Fruit fly (Drosophila melanogaster): ENCODE results near the gene CG9676.

CG9676 gene

dm6 chrX:16745942-16746341 is 46.0 kb upstream of the CG9676 start:
- TF ChIP-seq GATAd (GFP tag; optimal IDR thresholded peaks at IDR 0.05) (no peak), Dfd (GFP tag; optimal IDR thresholded peaks at IDR 0.05) (no peak), sv (GFP tag; optimal IDR thresholded peaks at IDR 0.05) (no peak)

dm6 chrX:16744345-16744744 is 44.4 kb upstream of the CG9676 start:
- TF ChIP-seq Dif (GFP tag; optimal IDR thresholded peaks at IDR 0.05; ENCODE audit: partially characterized antibody) (peak; percentile 54), sv (GFP tag; optimal IDR thresholded peaks at IDR 0.05) (no peak), Hnf4 (GFP tag; optimal IDR thresholded peaks at IDR 0.05) (no peak), Jra (GFP tag; optimal IDR thresholded peaks at IDR 0.05) (no peak), Myc (optimal IDR thresholded peaks at IDR 0.05) (peak; percentile 20), Vsx2 (GFP tag; optimal IDR thresholded peaks at IDR 0.05; ENCODE audit: partially characterized antibody) (peak; percentile 26)

dm6 chrX:16742547-16742946 is 42.6 kb upstream of the CG9676 start, which contains the start of gene Twdlalpha:
Gene Twdlalpha, plus strand, starts transcription at chrX:16742847.
- no peak for TF ChIP-seq Jra (GFP tag; optimal IDR thresholded peaks at IDR 0.05)
- TF ChIP-seq pan (optimal IDR thresholded peaks at IDR 0.05) = no peak
- no peak for TF ChIP-seq brk (GFP tag; optimal IDR thresholded peaks at IDR 0.05)
- TF ChIP-seq Hnf4 (GFP tag; optimal IDR thresholded peaks at IDR 0.05) = no peak
- TF ChIP-seq Hr83 (GFP tag; optimal IDR thresholded peaks at IDR 0.05; ENCODE audit: poor library complexity, severe bottlenecking) = no peak
- TF ChIP-seq ey (GFP tag; optimal IDR thresholded peaks at IDR 0.05) = no peak
- no peak for TF ChIP-seq Sp1 (GFP tag; optimal IDR thresholded peaks at IDR 0.05)
- TF ChIP-seq sv (GFP tag; optimal IDR thresholded peaks at IDR 0.05) = no peak
- no peak for TF ChIP-seq dmrt93B (GFP tag; optimal IDR thresholded peaks at IDR 0.05)
- no peak for TF ChIP-seq Abd-B (GFP tag; optimal IDR thresholded peaks at IDR 0.05)
- TF ChIP-seq N (GFP tag; optimal IDR thresholded peaks at IDR 0.05) = no peak
- TF ChIP-seq CrebA (GFP tag; optimal IDR thresholded peaks at IDR 0.05; ENCODE audit: borderline replicate concordance) = no peak
- TF ChIP-seq Mio (GFP tag; optimal IDR thresholded peaks at IDR 0.05) = no peak
- no peak for TF ChIP-seq h (GFP tag; optimal IDR thresholded peaks at IDR 0.05)
- no peak for TF ChIP-seq Vsx2 (GFP tag; optimal IDR thresholded peaks at IDR 0.05; ENCODE audit: partially characterized antibody)
- TF ChIP-seq Dif (GFP tag; optimal IDR thresholded peaks at IDR 0.05; ENCODE audit: partially characterized antibody) = no peak
- TF ChIP-seq dl (GFP tag; optimal IDR thresholded peaks at IDR 0.05; ENCODE audit: insufficient read depth in 1 of 2, partially characterized antibody in 2 of 2) = no peak
- no peak for TF ChIP-seq Dfd (GFP tag; optimal IDR thresholded peaks at IDR 0.05)
- no peak for TF ChIP-seq tai (GFP tag; optimal IDR thresholded peaks at IDR 0.05)
- TF ChIP-seq CG32264 (GFP tag; optimal IDR thresholded peaks at IDR 0.05) = no peak

dm6 chrX:16740606-16741005 is 40.6 kb upstream of the CG9676 start, which contains the start of gene CG32568:
Gene CG32568, plus strand, starts transcription at chrX:16740906.
- TF ChIP-seq Sp1 (GFP tag; optimal IDR thresholded peaks at IDR 0.05) (no peak), brk (GFP tag; optimal IDR thresholded peaks at IDR 0.05) (no peak), tai (GFP tag; optimal IDR thresholded peaks at IDR 0.05) (no peak), Hr78 (GFP tag; optimal IDR thresholded peaks at IDR 0.05) (no peak), usp (GFP tag; optimal IDR thresholded peaks at IDR 0.05) (no peak), Dif (GFP tag; optimal IDR thresholded peaks at IDR 0.05; ENCODE audit: partially characterized antibody) (no peak)

- TF ChIP-seq fru (GFP tag; optimal IDR thresholded peaks at IDR 0.05) (no peak), Vsx2 (GFP tag; optimal IDR thresholded peaks at IDR 0.05; ENCODE audit: partially characterized antibody) (no peak), Rel (GFP tag; optimal IDR thresholded peaks at IDR 0.05) (no peak), Rel (tag; optimal IDR thresholded peaks at IDR 0.05) (no peak), ey (GFP tag; optimal IDR thresholded peaks at IDR 0.05) (no peak), Jra (GFP tag; optimal IDR thresholded peaks at IDR 0.05) (no peak), sage (GFP tag; optimal IDR thresholded peaks at IDR 0.05) (no peak), dl (GFP tag; optimal IDR thresholded peaks at IDR 0.05; ENCODE audit: insufficient read depth in 1 of 2, partially characterized antibody in 2 of 2) (no peak), CG32264 (GFP tag; optimal IDR thresholded peaks at IDR 0.05) (no peak), foxo (GFP tag; optimal IDR thresholded peaks at IDR 0.05) (no peak), Dif (GFP tag; optimal IDR thresholded peaks at IDR 0.05; ENCODE audit: partially characterized antibody) (no peak)
Measured at dm6 chrX:16737878-16738277, 37.9 kb upstream of the CG9676 start, which contains the start of gene TwdlZ. Gene TwdlZ, plus strand, starts transcription at chrX:16738178.

- TF ChIP-seq sage (GFP tag; optimal IDR thresholded peaks at IDR 0.05) = no peak
- no peak for TF ChIP-seq fru (GFP tag; optimal IDR thresholded peaks at IDR 0.05)
- TF ChIP-seq Sp1 (GFP tag; optimal IDR thresholded peaks at IDR 0.05) = no peak
- TF ChIP-seq woc (GFP tag; optimal IDR thresholded peaks at IDR 0.05) = no peak
- TF ChIP-seq lola (GFP tag; optimal IDR thresholded peaks at IDR 0.05) = no peak
- no peak for TF ChIP-seq CG9705 (GFP tag; optimal IDR thresholded peaks at IDR 0.05)
- TF ChIP-seq Dif (GFP tag; optimal IDR thresholded peaks at IDR 0.05; ENCODE audit: partially characterized antibody) = no peak
Measured at dm6 chrX:16736180-16736579, 36.2 kb upstream of the CG9676 start.
